Fruit fly (Drosophila melanogaster): ENCODE data around the gene CG9265.

dm6 chr2L:21067137-21067536 is 4.2 kb downstream of the CG9265 start:
- TF ChIP-seq h (GFP tag; optimal IDR thresholded peaks at IDR 0.05) = no peak
- TF ChIP-seq Vsx2 (GFP tag; optimal IDR thresholded peaks at IDR 0.05; ENCODE audit: partially characterized antibody) = no peak
- no peak for TF ChIP-seq CG9705 (GFP tag; optimal IDR thresholded peaks at IDR 0.05)
- TF ChIP-seq sage (GFP tag; optimal IDR thresholded peaks at IDR 0.05) = no peak
- no peak for TF ChIP-seq Myc (optimal IDR thresholded peaks at IDR 0.05)
- TF ChIP-seq Hr78 (GFP tag; optimal IDR thresholded peaks at IDR 0.05) = no peak
- no peak for TF ChIP-seq Jra (GFP tag; optimal IDR thresholded peaks at IDR 0.05)

Data from whole organism, wandering third instar larva.